Fruit fly (Drosophila melanogaster): ENCODE data around the gene CG9961.
A peak's percentile ranks its signal among the peaks of the same experiment; 100 is the strongest.

The CG9961 gene

DNA sequence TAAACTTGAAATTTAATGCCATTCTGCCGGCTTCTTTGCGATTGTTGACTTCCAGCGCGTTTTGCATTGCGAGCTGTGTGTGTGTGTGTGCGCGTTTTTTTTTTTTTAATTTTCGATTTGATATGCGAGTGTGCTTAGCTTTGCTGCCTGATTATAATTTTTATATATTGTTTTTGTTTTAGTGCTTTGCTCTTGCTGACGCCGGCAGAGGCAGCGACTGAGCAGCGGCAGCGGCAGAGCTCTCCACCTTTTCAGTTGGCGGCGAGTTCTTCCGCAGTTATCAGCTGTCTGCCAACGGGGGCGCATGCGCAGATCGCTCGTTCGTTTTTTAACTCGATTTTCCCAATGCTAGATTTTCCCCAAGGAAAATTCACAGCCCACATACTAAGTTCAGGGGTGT lies 9.2 kb downstream of the CG9961 start:
- TF ChIP-seq CG6163 (GFP tag; IDR thresholded peaks at IDR 0.05): peak; percentile 51; the same call in 2 of the 3 replicates
- no peak for TF ChIP-seq Smox (GFP tag; optimal IDR thresholded peaks at IDR 0.05)

DNA sequence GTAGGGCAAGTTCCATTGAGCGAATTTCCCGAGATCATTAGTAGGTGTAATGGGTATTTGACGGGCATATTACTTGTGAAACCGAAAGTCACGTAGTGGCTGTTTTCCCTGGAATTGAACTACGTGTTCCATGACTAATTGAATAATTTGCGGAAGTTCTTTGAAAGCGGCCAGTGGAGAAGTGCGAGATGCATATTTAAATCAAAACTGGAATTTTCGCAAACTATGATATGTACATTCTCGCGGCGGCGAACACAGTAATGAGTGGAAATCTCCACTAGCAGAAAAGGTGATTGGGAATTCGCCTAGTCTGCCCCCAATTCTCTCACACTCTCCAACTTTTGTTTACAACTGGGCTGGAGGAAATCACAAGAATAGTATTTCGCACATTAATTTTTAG lies 9.8 kb downstream of the CG9961 start:
- TF ChIP-seq spab (GFP tag; optimal IDR thresholded peaks at IDR 0.05) (peak; percentile 3), Sox14 (GFP tag; optimal IDR thresholded peaks at IDR 0.05) (no peak), CG6854 (GFP tag; optimal IDR thresholded peaks at IDR 0.05) (no peak), eg (GFP tag; IDR thresholded peaks at IDR 0.05) (no peak), CG4318 (GFP tag; optimal IDR thresholded peaks at IDR 0.05) (no peak), CG6808 (GFP tag; optimal IDR thresholded peaks at IDR 0.05) (no peak), CG8319 (GFP tag; optimal IDR thresholded peaks at IDR 0.05) (no peak), CG32006 (GFP tag; optimal IDR thresholded peaks at IDR 0.05) (peak; percentile 32), CG16779 (tag; optimal IDR thresholded peaks at IDR 0.05) (no peak), Met (GFP tag; optimal IDR thresholded peaks at IDR 0.05) (no peak), Ets21C (GFP tag; optimal IDR thresholded peaks at IDR 0.05) (no peak), Lpt (GFP tag; optimal IDR thresholded peaks at IDR 0.05) (no peak), cyc (GFP tag; optimal IDR thresholded peaks at IDR 0.05) (no peak), vri (GFP tag; optimal IDR thresholded peaks at IDR 0.05) (no peak), CG11902 (GFP tag; optimal IDR thresholded peaks at IDR 0.05) (no peak), Blimp-1 (GFP tag; optimal IDR thresholded peaks at IDR 0.05) (no peak), lz (GFP tag; optimal IDR thresholded peaks at IDR 0.05) (no peak), Hr4 (GFP tag; optimal IDR thresholded peaks at IDR 0.05) (no peak), fkh (GFP tag; optimal IDR thresholded peaks at IDR 0.05) (no peak), ss (GFP tag; optimal IDR thresholded peaks at IDR 0.05) (no peak), pdm3 (GFP tag; optimal IDR thresholded peaks at IDR 0.05) (peak; percentile 17), fd85E (GFP tag; optimal IDR thresholded peaks at IDR 0.05) (no peak), CG11294 (GFP tag; IDR thresholded peaks at IDR 0.05) (0 out of 2 replicates have a peak, but pooled peaks have one; percentile 15), svp (GFP tag) (no peak), CG1621 (tag; optimal IDR thresholded peaks at IDR 0.05) (peak; percentile 11), salr (GFP tag; optimal IDR thresholded peaks at IDR 0.05) (peak in 1 of 2 experiments; percentile 4), esn (GFP tag; optimal IDR thresholded peaks at IDR 0.05) (no peak), topi (GFP tag; optimal IDR thresholded peaks at IDR 0.05) (no peak), CG8119 (GFP tag; IDR thresholded peaks at IDR 0.05) (no peak), CG11762 (GFP tag; optimal IDR thresholded peaks at IDR 0.05; ENCODE audit: insufficient read depth) (no peak), CG3919 (GFP tag; optimal IDR thresholded peaks at IDR 0.05) (peak; percentile 5), CG6163 (GFP tag; IDR thresholded peaks at IDR 0.05) (no peak), net (GFP tag; optimal IDR thresholded peaks at IDR 0.05) (no peak), Eip93F (GFP tag; optimal IDR thresholded peaks at IDR 0.05) (no peak), acj6 (GFP tag; optimal IDR thresholded peaks at IDR 0.05) (no peak), fd59A (GFP tag; optimal IDR thresholded peaks at IDR 0.05) (no peak), CG10631 (GFP tag; optimal IDR thresholded peaks at IDR 0.05) (peak; percentile 40), achi (GFP tag; optimal IDR thresholded peaks at IDR 0.05) (peak; percentile 6), CG15336 (GFP tag; IDR thresholded peaks at IDR 0.05) (no peak), Hr39 (GFP tag; optimal IDR thresholded peaks at IDR 0.05) (no peak), OdsH (GFP tag; optimal IDR thresholded peaks at IDR 0.05) (no peak), CG7368 (GFP tag; optimal IDR thresholded peaks at IDR 0.05) (no peak), CG8632 (GFP tag; optimal IDR thresholded peaks at IDR 0.05) (no peak), CG9139 (GFP tag; optimal IDR thresholded peaks at IDR 0.05) (no peak), Eip78C (GFP tag) (peak; percentile 72), Hr38 (GFP tag; optimal IDR thresholded peaks at IDR 0.05) (no peak), Gug (GFP tag; IDR thresholded peaks at IDR 0.05) (no peak), CG3032 (tag; optimal IDR thresholded peaks at IDR 0.05) (no peak), dsx (GFP tag; optimal IDR thresholded peaks at IDR 0.05; ENCODE audit: poor library complexity, severe bottlenecking) (no peak), CG34406 (GFP tag; optimal IDR thresholded peaks at IDR 0.05) (no peak)

Measured in whole organism, prepupa.